Worm (Caenorhabditis elegans): ENCODE results near the gene Y42H9AR.4.

Y42H9AR.4 gene

ce11 chrIV:8112187-8112586 is at the start of gene Y42H9AR.4:
Gene Y42H9AR.4, minus strand, starts transcription at chrIV:8112218.
- TF ChIP-seq nhr-76 (tag; optimal IDR thresholded peaks at IDR 0.05): no peak
- peak; percentile 45 for TF ChIP-seq egl-5 (tag; optimal IDR thresholded peaks at IDR 0.05)
- peak; percentile 17 for TF ChIP-seq ceh-28 (tag; optimal IDR thresholded peaks at IDR 0.05)
- no peak for TF ChIP-seq nhr-77 (tag; optimal IDR thresholded peaks at IDR 0.05)
- TF ChIP-seq nhr-43 (tag; optimal IDR thresholded peaks at IDR 0.05; ENCODE audit: poor library complexity, severe bottlenecking): peak; percentile 27
- no peak for TF ChIP-seq jun-1 (tag; optimal IDR thresholded peaks at IDR 0.05)
- no peak for TF ChIP-seq lin-15B (tag; optimal IDR thresholded peaks at IDR 0.05)
- TF ChIP-seq tbx-2 (tag; optimal IDR thresholded peaks at IDR 0.05): no peak
- TF ChIP-seq nhr-11 (tag; optimal IDR thresholded peaks at IDR 0.05): no peak
- peak; percentile 39 for TF ChIP-seq elt-2 (tag; optimal IDR thresholded peaks at IDR 0.05)
- no peak for TF ChIP-seq unc-62 (GFP tag; optimal IDR thresholded peaks at IDR 0.05)
- TF ChIP-seq nhr-67 (tag; optimal IDR thresholded peaks at IDR 0.05): no peak
- TF ChIP-seq aly-2 (tag; optimal IDR thresholded peaks at IDR 0.05): no peak
- peak; percentile 62 for TF ChIP-seq snpc-4 (tag; optimal IDR thresholded peaks at IDR 0.05)
- no peak for TF ChIP-seq sea-2 (GFP tag; optimal IDR thresholded peaks at IDR 0.05)
- TF ChIP-seq ZK546.5 (tag; optimal IDR thresholded peaks at IDR 0.05): no peak
- TF ChIP-seq unc-39 (tag; optimal IDR thresholded peaks at IDR 0.05): no peak
- TF ChIP-seq pha-4 (tag; optimal IDR thresholded peaks at IDR 0.05): peak; percentile 33
- no peak for TF ChIP-seq ceh-82 (tag; optimal IDR thresholded peaks at IDR 0.05)
- TF ChIP-seq R02D3.7 (tag; optimal IDR thresholded peaks at IDR 0.05): no peak
- no peak for TF ChIP-seq mdl-1 (tag; optimal IDR thresholded peaks at IDR 0.05)
- TF ChIP-seq ama-1 (optimal IDR thresholded peaks at IDR 0.05): no peak
- no peak for TF ChIP-seq eor-1 (tag; optimal IDR thresholded peaks at IDR 0.05)
- no peak for TF ChIP-seq zag-1 (tag; optimal IDR thresholded peaks at IDR 0.05)
- no peak for TF ChIP-seq nhr-28 (tag; optimal IDR thresholded peaks at IDR 0.05)
- no peak for TF ChIP-seq mml-1 (tag; optimal IDR thresholded peaks at IDR 0.05)
- no peak for TF ChIP-seq nhr-12 (tag; optimal IDR thresholded peaks at IDR 0.05)
- TF ChIP-seq nhr-23 (tag; optimal IDR thresholded peaks at IDR 0.05): peak; percentile 30
- no peak for TF ChIP-seq lin-39 (tag; optimal IDR thresholded peaks at IDR 0.05)
- TF ChIP-seq nhr-237 (tag; optimal IDR thresholded peaks at IDR 0.05): no peak
- no peak for TF ChIP-seq ceh-16 (tag; optimal IDR thresholded peaks at IDR 0.05)
- no peak for TF ChIP-seq elt-3 (tag; optimal IDR thresholded peaks at IDR 0.05)
- peak; percentile 40 for TF ChIP-seq hmg-11 (tag; optimal IDR thresholded peaks at IDR 0.05)
- peak; percentile 45 for TF ChIP-seq nfya-1 (tag; optimal IDR thresholded peaks at IDR 0.05; ENCODE audit: insufficient read depth)
- peak; percentile 18 for TF ChIP-seq pqm-1 (tag; optimal IDR thresholded peaks at IDR 0.05)
- TF ChIP-seq fkh-2 (tag; optimal IDR thresholded peaks at IDR 0.05): no peak
- TF ChIP-seq nhr-25 (tag; optimal IDR thresholded peaks at IDR 0.05): no peak

ce11 chrIV:8161774-8162173 is 49.8 kb upstream of the Y42H9AR.4 start:
- TF ChIP-seq pqm-1 (tag; optimal IDR thresholded peaks at IDR 0.05) (peak; percentile 59), elt-2 (tag; optimal IDR thresholded peaks at IDR 0.05) (peak; percentile 66), unc-62 (GFP tag; optimal IDR thresholded peaks at IDR 0.05) (no peak)

ce11 chrIV:8159995-8160394 is 48.0 kb upstream of the Y42H9AR.4 start:
- peak; percentile 59 for TF ChIP-seq elt-2 (tag; optimal IDR thresholded peaks at IDR 0.05)
- no peak for TF ChIP-seq pqm-1 (tag; optimal IDR thresholded peaks at IDR 0.05)

- TF ChIP-seq fos-1 (tag; optimal IDR thresholded peaks at IDR 0.05) (no peak), nhr-67 (tag; optimal IDR thresholded peaks at IDR 0.05) (no peak), ceh-28 (tag; optimal IDR thresholded peaks at IDR 0.05) (no peak), nhr-76 (tag; optimal IDR thresholded peaks at IDR 0.05) (no peak), nhr-43 (tag; optimal IDR thresholded peaks at IDR 0.05; ENCODE audit: poor library complexity, severe bottlenecking) (no peak), jun-1 (tag; optimal IDR thresholded peaks at IDR 0.05) (no peak), snpc-4 (tag; optimal IDR thresholded peaks at IDR 0.05) (no peak), lin-15B (tag; optimal IDR thresholded peaks at IDR 0.05) (no peak), mdl-1 (tag; optimal IDR thresholded peaks at IDR 0.05) (no peak), ama-1 (optimal IDR thresholded peaks at IDR 0.05) (no peak), nhr-28 (tag; optimal IDR thresholded peaks at IDR 0.05) (no peak), nhr-77 (tag; optimal IDR thresholded peaks at IDR 0.05) (no peak), ceh-82 (tag; optimal IDR thresholded peaks at IDR 0.05) (no peak), egl-27 (tag; optimal IDR thresholded peaks at IDR 0.05) (no peak), lsy-12 (tag; optimal IDR thresholded peaks at IDR 0.05) (no peak), ztf-11 (tag; optimal IDR thresholded peaks at IDR 0.05) (no peak)
Observed at ce11 chrIV:8159087-8159486, 47.1 kb upstream of the Y42H9AR.4 start, which contains the start of gene faah-1. Gene faah-1, plus strand, starts transcription at chrIV:8159387.

All from whole organism, L3 larva.